Fruit fly (Drosophila melanogaster) whole organism, pupa: ENCODE results near the gene CG5618.

ENCODE experiments used
- CG10348 ChIP-seq: fragments of 200-800 bp; sonication (Bioruptor generic); IDR thresholded peaks from 2 replicates; pipeline ENCODE4 v1.3.6; 2022; ENCODE audit warnings: missing biosample characterization, missing genetic modification characterization
- CG12605 ChIP-seq: fragments of 200-800 bp; sonication (Bioruptor generic); IDR thresholded peaks from 2 replicates; pipeline ENCODE4 v1.3.6; 2022; ENCODE audit warnings: missing biosample characterization, missing genetic modification characterization
- CG13204 ChIP-seq: fragments of 200-800 bp; sonication (Bioruptor generic); optimal IDR thresholded peaks from 2 replicates; lab custom pipeline; 2018; ENCODE audit warnings: missing biosample characterization, mild to moderate bottlenecking, missing genetic modification characterization, moderate library complexity
- CG14655 ChIP-seq: fragments of 200-800 bp; sonication (Bioruptor generic); optimal IDR thresholded peaks from 3 replicates; lab custom pipeline; 2017; ENCODE audit warnings: mild to moderate bottlenecking, missing biosample characterization, missing genetic modification reagents, missing genetic modification characterization
- CG15710 ChIP-seq: fragments of 200-800 bp; sonication (Bioruptor generic); optimal IDR thresholded peaks from 2 replicates; lab custom pipeline; 2018; ENCODE audit warnings: missing biosample characterization, mild to moderate bottlenecking, missing genetic modification characterization, moderate library complexity
- CG17806 ChIP-seq: fragments of 200-800 bp; sonication (Bioruptor generic); optimal IDR thresholded peaks from 2 replicates; lab custom pipeline; 2018; ENCODE audit warnings: missing biosample characterization, mild to moderate bottlenecking, missing genetic modification characterization, moderate library complexity
- CG32121 ChIP-seq: fragments of 200-800 bp; sonication (Bioruptor generic); IDR thresholded peaks from 2 replicates; pipeline ENCODE4 v1.3.6; 2022; ENCODE audit warnings: missing biosample characterization, missing genetic modification characterization
- CG34367 ChIP-seq: fragments of 200-800 bp; sonication (Bioruptor generic); optimal IDR thresholded peaks from 2 replicates; lab custom pipeline; 2018; ENCODE audit warnings: missing biosample characterization, mild to moderate bottlenecking, missing genetic modification characterization
- CG4496 ChIP-seq: fragments of 200-800 bp; sonication (Bioruptor generic); IDR thresholded peaks from 3 replicates; pipeline ENCODE4 v1.3.6; 2022; ENCODE audit warnings: missing biosample characterization, missing genetic modification characterization
- CG8159 ChIP-seq: fragments of 200-800 bp; sonication (Bioruptor generic); optimal IDR thresholded peaks from 3 replicates; lab custom pipeline; 2018; ENCODE audit warnings: missing biosample characterization, mild to moderate bottlenecking, missing genetic modification characterization, moderate library complexity
- CG8301 ChIP-seq: fragments of 200-800 bp; sonication (Bioruptor generic); optimal IDR thresholded peaks from 2 replicates; lab custom pipeline; 2018; ENCODE audit warnings: missing biosample characterization, mild to moderate bottlenecking, missing genetic modification characterization
- CG9948 ChIP-seq: fragments of 200-800 bp; sonication (Bioruptor generic); optimal IDR thresholded peaks from 2 replicates; lab custom pipeline; 2018; ENCODE audit warnings: missing biosample characterization, mild to moderate bottlenecking, missing genetic modification characterization, moderate library complexity
- D1 ChIP-seq: fragments of 200-800 bp; sonication (Bioruptor generic); optimal IDR thresholded peaks from 2 replicates; lab custom pipeline; 2018; ENCODE audit warnings: missing biosample characterization, mild to moderate bottlenecking, missing genetic modification characterization, moderate library complexity
- EcR ChIP-seq: fragments of 200-800 bp; sonication (Bioruptor generic); optimal IDR thresholded peaks from 3 replicates; lab custom pipeline; 2019; ENCODE audit warnings: missing biosample characterization, missing genetic modification characterization, mild to moderate bottlenecking, moderate library complexity, missing genetic modification reagents
- Ets98B ChIP-seq: fragments of 200-800 bp; sonication (Bioruptor generic); IDR thresholded peaks from 2 replicates; pipeline ENCODE4 v1.3.6; 2022; ENCODE audit warnings: missing biosample characterization, missing genetic modification characterization
- Pif1A ChIP-seq: fragments of 200-800 bp; sonication (Bioruptor generic); optimal IDR thresholded peaks from 3 replicates; lab custom pipeline; 2016; ENCODE audit warnings: missing biosample characterization, missing genetic modification characterization
- Pif1B ChIP-seq: fragments of 200-800 bp; sonication (Bioruptor generic); optimal IDR thresholded peaks from 3 replicates; lab custom pipeline; 2016; ENCODE audit warnings: missing biosample characterization, missing genetic modification characterization
- Snoo ChIP-seq: fragments of 200-800 bp; sonication (Bioruptor generic); optimal IDR thresholded peaks from 3 replicates; lab custom pipeline; 2017; ENCODE audit warnings: missing biosample characterization, mild to moderate bottlenecking, missing genetic modification characterization, inconsistent platforms
- fd96Ca ChIP-seq: fragments of 200-800 bp; sonication (Bioruptor generic); IDR thresholded peaks from 3 replicates; pipeline ENCODE4 v1.3.6; 2022; ENCODE audit warnings: missing biosample characterization, missing genetic modification characterization
- gl ChIP-seq: fragments of 200-800 bp; sonication (Bioruptor generic); optimal IDR thresholded peaks from 2 replicates; lab custom pipeline; 2018; ENCODE audit warnings: missing biosample characterization, mild to moderate bottlenecking, missing genetic modification characterization
- rn ChIP-seq: fragments of 200-800 bp; sonication (Bioruptor generic); IDR thresholded peaks from 2 replicates; pipeline ENCODE4 v1.3.6; 2022; ENCODE audit warnings: missing biosample characterization, missing genetic modification characterization

The CG5618 gene

dm6 chr3L:20317751-20318150 lies 35.5 kb upstream of the CG5618 start:
- TF ChIP-seq fd96Ca (GFP tag; lab: Robert Waterston, UW) (no peak), EcR (GFP tag; lab: Kevin White, UChicago) (no peak), CG9948 (tag; lab: Kevin White, UChicago) (no peak), CG8301 (no peak), CG17806 (tag; lab: Kevin White, UChicago) (no peak), CG14655 (GFP tag; lab: Kevin White, UChicago) (no peak), CG32121 (GFP tag; lab: Robert Waterston, UW) (no peak), CG4496 (GFP tag; lab: Robert Waterston, UW) (no peak), CG10348 (GFP tag; lab: Robert Waterston, UW) (no peak), Pif1B (GFP tag; lab: Kevin White, UChicago) (no peak), D1 (tag; lab: Kevin White, UChicago) (no peak), CG15710 (tag; lab: Kevin White, UChicago) (no peak), CG12605 (GFP tag; lab: Robert Waterston, UW) (no peak), CG13204 (GFP tag; lab: Kevin White, UChicago) (no peak), Ets98B (GFP tag; lab: Robert Waterston, UW) (no peak), Pif1A (GFP tag; lab: Kevin White, UChicago) (no peak)
- TF ChIP-seq, all 21 proteins: peak for 0

dm6 chr3L:20320044-20320443 lies 33.2 kb upstream of the CG5618 start:
- TF ChIP-seq CG34367 (tag; lab: Kevin White, UChicago) = no peak
- no peak for TF ChIP-seq CG8301
- TF ChIP-seq CG4496 (GFP tag; lab: Robert Waterston, UW) = no peak
- no peak for TF ChIP-seq Pif1B (GFP tag; lab: Kevin White, UChicago)

- TF ChIP-seq Pif1B (GFP tag; lab: Kevin White, UChicago) (no peak), CG8301 (no peak), Pif1A (GFP tag; lab: Kevin White, UChicago) (no peak), CG15710 (tag; lab: Kevin White, UChicago) (no peak), CG10348 (GFP tag; lab: Robert Waterston, UW) (no peak), CG4496 (GFP tag; lab: Robert Waterston, UW) (no peak), CG32121 (GFP tag; lab: Robert Waterston, UW) (no peak), CG9948 (tag; lab: Kevin White, UChicago) (no peak), gl (tag; lab: Kevin White, UChicago) (no peak), EcR (GFP tag; lab: Kevin White, UChicago) (no peak), rn (GFP tag; lab: Robert Waterston, UW) (no peak), CG12605 (GFP tag; lab: Robert Waterston, UW) (no peak), CG8159 (no peak), CG34367 (tag; lab: Kevin White, UChicago) (no peak), fd96Ca (GFP tag; lab: Robert Waterston, UW) (no peak), Ets98B (GFP tag; lab: Robert Waterston, UW) (no peak), CG17806 (tag; lab: Kevin White, UChicago) (no peak), CG13204 (GFP tag; lab: Kevin White, UChicago) (no peak)
- TF ChIP-seq, all 21 proteins: peak for 0
These were observed 32.6 kb upstream of the CG5618 start, which contains the start of gene Spn77Bb for dm6 chr3L:20320652-20321051. Gene Spn77Bb, plus strand, starts transcription at chr3L:20320952.

dm6 chr3L:20342334-20342733 lies 10.9 kb upstream of the CG5618 start, which contains the start of gene Spn77Bc:
Gene Spn77Bc, plus strand, starts transcription at chr3L:20342634.
- TF ChIP-seq CG34367 (tag; lab: Kevin White, UChicago) = no peak
- no peak for TF ChIP-seq Ets98B (GFP tag; lab: Robert Waterston, UW)
- no peak for TF ChIP-seq CG8159
- no peak for TF ChIP-seq Snoo (tag; lab: Kevin White, UChicago)
- TF ChIP-seq CG17806 (tag; lab: Kevin White, UChicago) = no peak
- no peak for TF ChIP-seq Pif1B (GFP tag; lab: Kevin White, UChicago)
- TF ChIP-seq EcR (GFP tag; lab: Kevin White, UChicago) = no peak
- no peak for TF ChIP-seq CG4496 (GFP tag; lab: Robert Waterston, UW)
- no peak for TF ChIP-seq CG10348 (GFP tag; lab: Robert Waterston, UW)
- TF ChIP-seq gl (tag; lab: Kevin White, UChicago) = no peak
- no peak for TF ChIP-seq CG12605 (GFP tag; lab: Robert Waterston, UW)
- no peak for TF ChIP-seq CG32121 (GFP tag; lab: Robert Waterston, UW)
- no peak for TF ChIP-seq Pif1A (GFP tag; lab: Kevin White, UChicago)
- TF ChIP-seq CG15710 (tag; lab: Kevin White, UChicago) = no peak
- TF ChIP-seq CG9948 (tag; lab: Kevin White, UChicago) = no peak
- TF ChIP-seq rn (GFP tag; lab: Robert Waterston, UW) = no peak
- no peak for TF ChIP-seq CG14655 (GFP tag; lab: Kevin White, UChicago)
- TF ChIP-seq CG13204 (GFP tag; lab: Kevin White, UChicago) = no peak

dm6 chr3L:20347762-20348580 lies 5.3 kb upstream of the CG5618 start, which contains the start of the genes Rbbp5 and eRF1:
Gene Rbbp5, minus strand, starts transcription at chr3L:20347942.
Gene eRF1, plus strand, starts transcription at chr3L:20348355.
- TF ChIP-seq gl (tag; lab: Kevin White, UChicago) = no peak
- peak; percentile 62; the same call in 1 of the 2 replicates for TF ChIP-seq CG32121 (GFP tag; lab: Robert Waterston, UW)
- peak; percentile 18 for TF ChIP-seq Pif1B (GFP tag; lab: Kevin White, UChicago)
- TF ChIP-seq CG17806 (tag; lab: Kevin White, UChicago) = peak; percentile 46
- no peak for TF ChIP-seq CG14655 (GFP tag; lab: Kevin White, UChicago)
- TF ChIP-seq CG12605 (GFP tag; lab: Robert Waterston, UW) = no peak
- TF ChIP-seq EcR (GFP tag; lab: Kevin White, UChicago) = no peak
- TF ChIP-seq CG8159 = peak; percentile 61
- peak; percentile 63 for TF ChIP-seq rn (GFP tag; lab: Robert Waterston, UW)
- TF ChIP-seq CG4496 (GFP tag; lab: Robert Waterston, UW) = no peak
- TF ChIP-seq CG8301 = peak; percentile 6
- no peak; the same call in 2 of the 3 replicates for TF ChIP-seq fd96Ca (GFP tag; lab: Robert Waterston, UW)
- peak; percentile 66 for TF ChIP-seq CG15710 (tag; lab: Kevin White, UChicago)
- no peak for TF ChIP-seq Pif1A (GFP tag; lab: Kevin White, UChicago)
- TF ChIP-seq CG34367 (tag; lab: Kevin White, UChicago) = no peak
- TF ChIP-seq CG9948 (tag; lab: Kevin White, UChicago) = peak; percentile 37
- TF ChIP-seq Ets98B (GFP tag; lab: Robert Waterston, UW) = no peak
- TF ChIP-seq Snoo (tag; lab: Kevin White, UChicago) = peak; percentile 43
- TF ChIP-seq, all 21 proteins: peak for 9
